Worm (Caenorhabditis elegans) whole organism, midembryonic: ENCODE results near the gene fbxb-104.

Experiments
- T22C8.4 ChIP-seq: fragments of 200-800 bp; sonication (Bioruptor generic); IDR thresholded peaks from 2 replicates; pipeline ENCODE4 v1.3.6; 2022; ENCODE audit warnings: missing genetic modification characterization, missing compliant biosample characterization
- cog-1 ChIP-seq: sonication (generic microtip); optimal IDR thresholded peaks from 2 replicates; lab custom pipeline; 2016; ENCODE audit warnings: missing genetic modification characterization, missing compliant biosample characterization
- flt-1 ChIP-seq: fragments of 200-800 bp; sonication (Bioruptor generic); IDR thresholded peaks from 2 replicates; pipeline ENCODE4 v1.3.6; 2022; ENCODE audit warnings: missing genetic modification characterization, missing compliant biosample characterization
- klf-2 ChIP-seq: fragments of 200-800 bp; sonication (Bioruptor generic); conservative IDR thresholded peaks from 2 replicates; pipeline ENCODE4 v1.3.6; 2022; ENCODE audit warnings: missing genetic modification reagents, missing genetic modification characterization, missing compliant biosample characterization
- med-1 ChIP-seq: sonication (generic microtip); optimal IDR thresholded peaks from 2 replicates; lab custom pipeline; 2017; ENCODE audit warnings: missing genetic modification characterization, mild to moderate bottlenecking, missing compliant biosample characterization, antibody characterized with exemption, missing genetic modification reagents; ENCODE audit not compliant: insufficient read depth
- ref-1 ChIP-seq: fragments of 200-800 bp; sonication (Bioruptor generic); conservative IDR thresholded peaks from 2 replicates; pipeline ENCODE4 v1.3.6; 2022; ENCODE audit warnings: missing genetic modification reagents, missing genetic modification characterization, missing compliant biosample characterization
- tab-1 ChIP-seq: fragments of 200-800 bp; sonication (Bioruptor generic); IDR thresholded peaks from 2 replicates; pipeline ENCODE4 v1.3.6; 2022; ENCODE audit warnings: missing genetic modification characterization, missing compliant biosample characterization
- ztf-23 ChIP-seq: fragments of 200-800 bp; sonication (Bioruptor generic); IDR thresholded peaks from 2 replicates; pipeline ENCODE4 v1.3.6; 2022; ENCODE audit warnings: missing genetic modification reagents, missing genetic modification characterization, missing compliant biosample characterization
- ztf-29 ChIP-seq: fragments of 200-800 bp; sonication (Bioruptor generic); IDR thresholded peaks from 2 replicates; pipeline ENCODE4 v1.3.6; 2022; ENCODE audit warnings: missing genetic modification reagents, missing genetic modification characterization, missing compliant biosample characterization

The fbxb-104 gene

DNA sequence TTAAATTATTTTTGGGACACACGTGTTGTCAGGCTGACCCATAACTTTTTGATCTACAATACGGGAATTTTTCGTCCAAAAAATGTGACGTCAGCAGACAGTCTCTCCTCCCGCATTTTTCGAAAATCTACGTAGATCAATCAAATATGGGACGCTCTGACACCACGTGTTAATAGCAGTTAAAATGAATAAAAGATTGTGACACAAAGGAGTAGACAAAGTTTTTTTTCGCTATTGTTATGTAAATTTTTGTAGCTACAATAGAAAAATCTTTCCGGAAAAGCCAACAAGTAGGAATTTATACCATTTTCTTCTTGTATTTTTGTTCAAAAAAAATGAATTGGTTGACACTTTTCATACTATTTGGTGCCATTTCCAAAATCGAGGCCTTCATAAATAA is 35.7 kb downstream of the fbxb-104 start, which contains the start of gene C16C8.27:
Gene C16C8.27 (plus strand): TSS at position 301 of the 400 bp plus-strand sequence.
- TF ChIP-seq T22C8.4 (GFP tag; lab: Robert Waterston, UW) (no peak), ztf-29 (GFP tag; lab: Robert Waterston, UW) (no peak), med-1 (GFP tag; lab: Kevin White, UChicago) (no peak), tab-1 (GFP tag; lab: Robert Waterston, UW) (no peak), klf-2 (GFP tag; lab: Robert Waterston, UW) (no peak), ztf-23 (no peak)

DNA sequence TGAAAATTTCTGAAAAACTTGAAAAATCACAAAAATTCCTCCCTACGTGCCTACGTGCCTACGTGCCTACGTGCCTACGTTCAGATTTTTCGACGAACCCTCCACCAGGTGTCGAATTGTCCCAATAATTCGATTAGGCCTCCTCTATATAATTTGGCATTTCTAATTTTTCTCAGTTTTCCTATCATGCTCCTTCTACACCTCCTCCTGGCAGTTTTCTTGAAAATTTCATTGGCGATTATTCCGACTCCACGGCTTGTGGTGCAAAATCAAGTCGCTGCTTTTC is 36.5 kb downstream of the fbxb-104 start, which contains the start of gene C16C8.17:
Gene C16C8.17 (plus strand): TSS at position 187 of the 286 bp plus-strand sequence.
- TF ChIP-seq ztf-29 (GFP tag; lab: Robert Waterston, UW) = no peak
- TF ChIP-seq tab-1 (GFP tag; lab: Robert Waterston, UW) = no peak
- no peak for TF ChIP-seq T22C8.4 (GFP tag; lab: Robert Waterston, UW)
- no peak for TF ChIP-seq ref-1 (GFP tag; lab: Robert Waterston, UW)
- TF ChIP-seq klf-2 (GFP tag; lab: Robert Waterston, UW) = no peak
- TF ChIP-seq med-1 (GFP tag; lab: Kevin White, UChicago) = no peak
- no peak for TF ChIP-seq flt-1 (GFP tag; lab: Robert Waterston, UW)
- TF ChIP-seq cog-1 (tag; lab: Kevin White, UChicago) = no peak
- no peak for TF ChIP-seq ztf-23

DNA sequence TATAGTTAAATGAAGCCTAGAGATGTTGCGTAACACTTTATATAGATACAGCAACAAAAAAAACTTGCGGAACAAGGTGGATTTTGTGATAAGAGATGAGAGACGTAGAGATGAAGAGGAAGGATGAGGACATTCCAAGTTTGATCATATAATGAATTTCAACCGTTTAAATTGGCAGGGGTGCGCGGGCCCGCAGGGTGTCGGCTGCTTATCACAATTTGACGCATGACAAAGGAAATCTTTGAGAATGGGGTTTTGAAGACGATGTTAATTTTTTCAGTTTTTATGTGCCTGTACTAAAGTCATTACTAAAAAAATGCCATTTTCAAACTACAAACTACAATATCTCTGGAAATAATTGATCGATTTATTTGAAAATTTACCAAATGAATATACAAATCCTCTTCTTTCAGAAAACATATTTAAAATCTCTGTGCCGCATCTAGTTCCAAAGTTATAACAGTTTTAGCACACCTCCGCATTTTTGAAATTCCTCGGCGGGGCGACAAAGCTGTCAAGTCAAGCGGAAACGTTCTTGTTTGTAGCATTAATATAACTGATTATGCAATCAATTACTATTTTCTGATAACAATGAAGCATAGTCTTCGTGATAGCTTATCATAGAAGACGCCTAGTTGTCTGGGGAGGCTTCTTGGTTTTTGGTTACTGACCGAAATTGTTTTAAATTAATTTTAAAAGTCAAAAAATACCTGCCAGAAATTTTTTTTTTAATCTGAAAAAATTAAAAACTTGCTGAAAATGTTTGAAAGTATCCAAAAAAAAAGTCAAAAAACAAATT is 37.0 kb downstream of the fbxb-104 start:
- TF ChIP-seq ref-1 (GFP tag; lab: Robert Waterston, UW) = no peak
- TF ChIP-seq cog-1 (tag; lab: Kevin White, UChicago) = no peak
- TF ChIP-seq klf-2 (GFP tag; lab: Robert Waterston, UW) = no peak
- no peak for TF ChIP-seq med-1 (GFP tag; lab: Kevin White, UChicago)
- TF ChIP-seq T22C8.4 (GFP tag; lab: Robert Waterston, UW) = no peak
- TF ChIP-seq flt-1 (GFP tag; lab: Robert Waterston, UW) = no peak
- no peak for TF ChIP-seq ztf-23
- no peak for TF ChIP-seq tab-1 (GFP tag; lab: Robert Waterston, UW)
- TF ChIP-seq ztf-29 (GFP tag; lab: Robert Waterston, UW) = no peak

DNA sequence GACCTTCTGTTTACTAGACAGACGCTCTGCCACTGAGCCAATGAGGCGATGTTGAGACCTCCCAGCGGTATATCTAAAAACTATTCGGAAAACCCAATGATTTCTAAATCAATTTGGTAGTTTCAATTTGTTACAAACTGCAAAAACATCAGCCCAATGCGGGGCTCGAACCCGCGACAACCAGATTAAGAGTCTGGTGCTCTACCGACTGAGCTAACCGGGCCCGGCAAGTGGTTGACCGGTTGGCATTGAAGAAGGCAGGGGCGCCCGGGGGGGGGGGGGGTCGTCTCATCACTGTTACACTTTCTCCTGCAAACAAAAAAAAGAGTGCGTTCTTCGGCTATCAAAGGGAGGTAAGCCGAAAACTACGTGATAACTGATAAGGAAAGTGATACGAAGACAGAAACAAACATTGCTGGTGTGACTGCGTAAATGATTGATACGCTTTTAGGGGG is 37.8 kb downstream of the fbxb-104 start:
- TF ChIP-seq ztf-23 (peak; percentile 72), cog-1 (tag; lab: Kevin White, UChicago) (peak; percentile 14), T22C8.4 (GFP tag; lab: Robert Waterston, UW) (peak; percentile 62; the same call in 1 of the 2 replicates), flt-1 (GFP tag; lab: Robert Waterston, UW) (peak; percentile 85), med-1 (GFP tag; lab: Kevin White, UChicago) (no peak), ref-1 (GFP tag; lab: Robert Waterston, UW) (peak; percentile 46; the same call in 1 of the 2 replicates), klf-2 (GFP tag; lab: Robert Waterston, UW) (no peak), ztf-29 (GFP tag; lab: Robert Waterston, UW) (0 out of 2 replicates have a peak, but pooled peaks have one; percentile 35), tab-1 (GFP tag; lab: Robert Waterston, UW) (peak; percentile 84)

- TF ChIP-seq cog-1 (tag; lab: Kevin White, UChicago) = no peak
- no peak for TF ChIP-seq flt-1 (GFP tag; lab: Robert Waterston, UW)
- TF ChIP-seq ref-1 (GFP tag; lab: Robert Waterston, UW) = no peak
- TF ChIP-seq tab-1 (GFP tag; lab: Robert Waterston, UW) = no peak
- no peak for TF ChIP-seq ztf-29 (GFP tag; lab: Robert Waterston, UW)
- no peak for TF ChIP-seq ztf-23
- TF ChIP-seq T22C8.4 (GFP tag; lab: Robert Waterston, UW) = no peak
These were observed 38.8 kb downstream of the fbxb-104 start for ce11 chrII:3438280-3438679.

DNA sequence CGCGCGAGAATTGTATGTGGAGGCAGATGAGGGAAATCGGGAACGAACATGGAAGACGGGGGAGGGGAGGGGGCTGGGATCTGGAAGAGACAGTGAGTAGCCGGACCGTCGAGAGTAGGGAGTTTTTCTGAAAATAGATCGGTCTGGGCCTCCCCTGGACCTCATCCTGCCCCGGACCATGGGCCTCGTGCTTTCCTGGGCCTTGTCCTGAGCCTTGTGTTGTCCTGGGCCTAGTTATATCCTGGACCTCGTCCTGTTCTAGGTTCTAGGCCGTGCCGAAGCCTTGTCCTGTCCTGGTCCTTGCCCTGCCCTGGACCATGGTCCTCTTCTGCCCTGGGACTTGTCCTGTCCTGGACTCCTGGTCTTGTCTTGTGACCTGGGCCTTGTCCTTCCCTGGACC is 39.7 kb downstream of the fbxb-104 start:
- TF ChIP-seq cog-1 (tag; lab: Kevin White, UChicago) (no peak), ref-1 (GFP tag; lab: Robert Waterston, UW) (no peak), med-1 (GFP tag; lab: Kevin White, UChicago) (no peak), flt-1 (GFP tag; lab: Robert Waterston, UW) (no peak), tab-1 (GFP tag; lab: Robert Waterston, UW) (no peak), klf-2 (GFP tag; lab: Robert Waterston, UW) (no peak), ztf-29 (GFP tag; lab: Robert Waterston, UW) (no peak), T22C8.4 (GFP tag; lab: Robert Waterston, UW) (no peak), ztf-23 (no peak)

ce11 chrII:3436412-3436811 is 40.7 kb downstream of the fbxb-104 start, which contains the start of gene skpo-2:
skpo-2 (minus strand) TSS chrII:3436512.
- no peak for TF ChIP-seq ztf-29 (GFP tag; lab: Robert Waterston, UW)

DNA sequence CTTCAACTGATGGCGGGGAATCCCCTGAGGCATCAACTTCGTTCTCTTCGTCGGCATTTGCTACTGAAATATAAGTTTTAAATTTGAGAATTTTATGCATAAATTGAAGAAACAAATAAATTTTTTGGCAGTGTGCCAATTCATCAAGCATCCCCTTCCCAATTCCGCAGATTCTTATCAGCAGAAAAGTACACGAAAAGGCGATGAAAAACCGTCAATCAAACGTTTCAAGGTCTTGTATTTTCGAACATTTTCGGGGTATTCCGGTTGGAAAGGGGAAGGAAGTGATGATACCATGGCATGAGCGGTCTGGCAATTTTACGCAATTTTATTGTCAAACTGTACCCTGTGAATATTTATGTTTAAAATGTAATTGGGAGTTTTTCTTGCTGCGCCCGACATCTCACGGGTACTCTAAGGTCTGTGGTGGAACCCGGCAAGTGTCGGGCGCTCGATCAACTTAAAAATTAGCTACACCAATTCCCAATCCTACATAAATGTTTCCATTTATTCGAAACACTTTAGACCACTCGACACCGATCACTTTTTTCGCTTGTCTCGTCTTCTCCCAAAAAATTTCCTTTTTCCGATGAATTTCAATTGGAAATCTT is 42.1 kb downstream of the fbxb-104 start:
- no peak for TF ChIP-seq med-1 (GFP tag; lab: Kevin White, UChicago)
- TF ChIP-seq ztf-23 = no peak
- TF ChIP-seq T22C8.4 (GFP tag; lab: Robert Waterston, UW) = no peak
- TF ChIP-seq cog-1 (tag; lab: Kevin White, UChicago) = no peak
- no peak for TF ChIP-seq klf-2 (GFP tag; lab: Robert Waterston, UW)
- TF ChIP-seq ztf-29 (GFP tag; lab: Robert Waterston, UW) = no peak
- TF ChIP-seq tab-1 (GFP tag; lab: Robert Waterston, UW) = no peak
- TF ChIP-seq ref-1 (GFP tag; lab: Robert Waterston, UW) = no peak
- TF ChIP-seq flt-1 (GFP tag; lab: Robert Waterston, UW) = no peak

DNA sequence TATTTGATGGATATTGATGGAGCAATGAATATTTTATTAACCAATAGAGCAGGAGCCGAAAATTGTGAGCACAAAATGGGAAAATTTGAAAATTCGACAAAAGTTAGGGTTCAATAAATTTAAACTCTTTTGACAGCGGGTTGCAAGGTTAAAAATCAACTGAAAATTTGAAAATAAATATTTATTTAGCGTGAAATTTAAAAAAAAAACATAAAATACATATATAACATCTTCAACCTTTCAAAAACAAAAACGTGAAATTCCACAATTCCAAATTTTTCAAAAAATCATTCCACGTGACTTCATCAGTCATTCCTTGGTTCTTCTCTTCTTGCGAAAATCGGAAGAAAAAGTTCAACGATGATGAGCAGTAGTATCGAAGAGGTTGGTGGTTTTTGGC is 47.7 kb downstream of the fbxb-104 start, which contains the start of gene C16C8.18:
Gene C16C8.18 (plus strand): TSS at position 301 of the 400 bp plus-strand sequence.
- no peak for TF ChIP-seq cog-1 (tag; lab: Kevin White, UChicago)
- no peak for TF ChIP-seq ztf-23
- no peak for TF ChIP-seq ztf-29 (GFP tag; lab: Robert Waterston, UW)
- TF ChIP-seq med-1 (GFP tag; lab: Kevin White, UChicago) = no peak
- no peak for TF ChIP-seq tab-1 (GFP tag; lab: Robert Waterston, UW)
- no peak for TF ChIP-seq ref-1 (GFP tag; lab: Robert Waterston, UW)
- TF ChIP-seq klf-2 (GFP tag; lab: Robert Waterston, UW) = no peak
- TF ChIP-seq T22C8.4 (GFP tag; lab: Robert Waterston, UW) = no peak
- no peak for TF ChIP-seq flt-1 (GFP tag; lab: Robert Waterston, UW)
